Worm (Caenorhabditis elegans): ENCODE data around the gene sym-4.

The sym-4 gene

ce11 chrX:14165156-14165555 lies 4.3 kb downstream of the sym-4 start:
- TF ChIP-seq sem-2 (GFP tag; optimal IDR thresholded peaks at IDR 0.05) (no peak), elt-1 (tag; optimal IDR thresholded peaks at IDR 0.05; ENCODE audit: borderline replicate concordance, insufficient read depth) (no peak), nhr-76 (tag; optimal IDR thresholded peaks at IDR 0.05) (no peak), pha-4 (tag; optimal IDR thresholded peaks at IDR 0.05) (no peak), elt-3 (tag; optimal IDR thresholded peaks at IDR 0.05) (no peak), unc-39 (tag; optimal IDR thresholded peaks at IDR 0.05) (no peak), bed-3 (GFP tag; optimal IDR thresholded peaks at IDR 0.05) (no peak), blmp-1 (tag; optimal IDR thresholded peaks at IDR 0.05) (no peak), lin-32 (GFP tag; optimal IDR thresholded peaks at IDR 0.05) (no peak), lsy-2 (tag; optimal IDR thresholded peaks at IDR 0.05) (no peak), unc-120 (tag; optimal IDR thresholded peaks at IDR 0.05; ENCODE audit: poor library complexity, severe bottlenecking) (no peak), ceh-43 (GFP tag; optimal IDR thresholded peaks at IDR 0.05) (no peak), nhr-12 (tag; optimal IDR thresholded peaks at IDR 0.05) (no peak), zip-8 (tag; optimal IDR thresholded peaks at IDR 0.05) (no peak), tbx-8 (GFP tag; optimal IDR thresholded peaks at IDR 0.05) (no peak), M03D4.4 (tag; optimal IDR thresholded peaks at IDR 0.05) (no peak), ceh-83 (GFP tag; optimal IDR thresholded peaks at IDR 0.05) (no peak), ham-2 (GFP tag; optimal IDR thresholded peaks at IDR 0.05) (no peak)

ce11 chrX:14164234-14164633 lies 5.2 kb downstream of the sym-4 start, which contains the start of gene vha-20:
vha-20 (minus strand) TSS chrX:14164506.
- TF ChIP-seq elt-3 (tag; optimal IDR thresholded peaks at IDR 0.05) (no peak), nhr-237 (tag; optimal IDR thresholded peaks at IDR 0.05) (no peak), ceh-83 (GFP tag; optimal IDR thresholded peaks at IDR 0.05) (no peak), nhr-12 (tag; optimal IDR thresholded peaks at IDR 0.05) (no peak), lin-32 (GFP tag; optimal IDR thresholded peaks at IDR 0.05) (no peak), flh-1 (GFP tag; optimal IDR thresholded peaks at IDR 0.05) (no peak), sptf-1 (tag; optimal IDR thresholded peaks at IDR 0.05) (no peak), sem-2 (GFP tag; optimal IDR thresholded peaks at IDR 0.05) (no peak), M03D4.4 (tag; optimal IDR thresholded peaks at IDR 0.05) (no peak), ceh-43 (GFP tag; optimal IDR thresholded peaks at IDR 0.05) (no peak), nhr-76 (tag; optimal IDR thresholded peaks at IDR 0.05) (no peak), blmp-1 (tag; optimal IDR thresholded peaks at IDR 0.05) (no peak), pha-4 (tag; optimal IDR thresholded peaks at IDR 0.05) (no peak), hlh-1 (tag; optimal IDR thresholded peaks at IDR 0.05) (no peak), ztf-11 (tag; optimal IDR thresholded peaks at IDR 0.05) (no peak), ham-2 (GFP tag; optimal IDR thresholded peaks at IDR 0.05) (no peak), unc-62 (GFP tag; optimal IDR thresholded peaks at IDR 0.05) (no peak)

- no peak for TF ChIP-seq nhr-76 (tag; optimal IDR thresholded peaks at IDR 0.05)
- no peak for TF ChIP-seq flh-1 (GFP tag; optimal IDR thresholded peaks at IDR 0.05)
- TF ChIP-seq pha-4 (tag; optimal IDR thresholded peaks at IDR 0.05) = no peak
- TF ChIP-seq sem-2 (GFP tag; optimal IDR thresholded peaks at IDR 0.05) = no peak
- no peak for TF ChIP-seq M03D4.4 (tag; optimal IDR thresholded peaks at IDR 0.05)
- TF ChIP-seq bed-3 (GFP tag; optimal IDR thresholded peaks at IDR 0.05) = no peak
- TF ChIP-seq ceh-83 (GFP tag; optimal IDR thresholded peaks at IDR 0.05) = no peak
- TF ChIP-seq ces-1 (GFP tag; optimal IDR thresholded peaks at IDR 0.05) = no peak
Observed at ce11 chrX:14161684-14162347, 7.6 kb downstream of the sym-4 start, which contains the start of gene lgc-25. lgc-25 (minus strand) TSS chrX:14161734.

DNA sequence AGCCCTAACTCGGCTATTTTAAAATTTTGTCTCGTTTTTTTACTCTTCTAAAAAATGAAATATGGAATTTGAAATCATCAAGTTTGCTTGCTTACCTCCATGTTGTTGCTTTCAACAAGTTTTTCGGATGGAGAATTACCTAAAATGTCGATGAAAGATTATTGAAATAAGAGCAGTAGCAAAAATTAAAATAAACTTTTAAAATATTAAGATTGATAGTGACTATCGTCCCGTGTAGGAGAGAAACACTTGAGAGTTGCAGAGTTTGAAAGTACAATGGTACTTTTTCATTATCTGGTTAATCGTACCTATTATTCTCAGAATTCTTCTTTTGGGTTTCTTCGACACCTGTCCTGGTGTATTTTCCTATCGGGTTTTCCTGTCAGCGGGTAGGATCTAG lies 12.5 kb downstream of the sym-4 start, which contains the start of gene ceh-90:
Gene ceh-90 (minus strand): TSS at position 101 of the 400 bp plus-strand sequence.
- TF ChIP-seq ceh-43 (GFP tag; optimal IDR thresholded peaks at IDR 0.05) = no peak
- no peak for TF ChIP-seq nhr-12 (tag; optimal IDR thresholded peaks at IDR 0.05)
- no peak for TF ChIP-seq nhr-76 (tag; optimal IDR thresholded peaks at IDR 0.05)
- no peak for TF ChIP-seq lin-32 (GFP tag; optimal IDR thresholded peaks at IDR 0.05)
- no peak for TF ChIP-seq hlh-1 (tag; optimal IDR thresholded peaks at IDR 0.05)
- TF ChIP-seq nhr-28 (tag; optimal IDR thresholded peaks at IDR 0.05) = no peak
- no peak for TF ChIP-seq nhr-237 (tag; optimal IDR thresholded peaks at IDR 0.05)
- no peak for TF ChIP-seq lsy-2 (tag; optimal IDR thresholded peaks at IDR 0.05)
- TF ChIP-seq drap-1 (GFP tag; optimal IDR thresholded peaks at IDR 0.05) = no peak
- no peak for TF ChIP-seq ceh-83 (GFP tag; optimal IDR thresholded peaks at IDR 0.05)
- TF ChIP-seq mep-1 (tag; optimal IDR thresholded peaks at IDR 0.05) = no peak

DNA sequence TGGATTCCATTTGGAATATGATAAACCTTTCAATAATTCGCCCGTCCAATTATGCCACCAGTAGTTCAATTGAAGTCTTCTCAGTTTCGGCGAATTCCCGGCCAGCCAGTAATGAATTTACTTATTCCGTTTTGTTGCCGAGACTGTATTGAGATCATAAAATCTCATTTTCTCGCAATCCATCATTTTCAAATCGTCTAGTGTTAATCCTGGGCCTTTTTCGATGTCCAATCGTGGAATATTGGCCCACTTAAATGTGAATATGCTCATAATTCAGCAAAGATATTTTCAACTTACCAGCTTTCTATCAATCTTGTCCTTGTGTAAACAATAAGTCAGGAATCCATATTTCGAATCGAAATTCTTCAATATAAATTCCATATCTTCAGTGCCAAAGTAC lies 16.8 kb downstream of the sym-4 start:
- TF ChIP-seq cnd-1 (tag; optimal IDR thresholded peaks at IDR 0.05) (no peak), snpc-4 (tag; optimal IDR thresholded peaks at IDR 0.05) (no peak), lin-13 (tag; optimal IDR thresholded peaks at IDR 0.05) (no peak), lsy-2 (tag; optimal IDR thresholded peaks at IDR 0.05) (no peak), zip-8 (tag; optimal IDR thresholded peaks at IDR 0.05) (no peak), ces-1 (GFP tag; optimal IDR thresholded peaks at IDR 0.05) (no peak), nhr-28 (tag; optimal IDR thresholded peaks at IDR 0.05) (no peak), M03D4.4 (tag; optimal IDR thresholded peaks at IDR 0.05) (no peak), mls-2 (tag; optimal IDR thresholded peaks at IDR 0.05) (no peak), mab-5 (tag; optimal IDR thresholded peaks at IDR 0.05) (no peak), lin-32 (GFP tag; optimal IDR thresholded peaks at IDR 0.05) (no peak), elt-1 (tag; optimal IDR thresholded peaks at IDR 0.05; ENCODE audit: borderline replicate concordance, insufficient read depth) (no peak), ceh-43 (GFP tag; optimal IDR thresholded peaks at IDR 0.05) (no peak), tbx-8 (GFP tag; optimal IDR thresholded peaks at IDR 0.05) (no peak), hlh-1 (tag; optimal IDR thresholded peaks at IDR 0.05) (no peak), bed-3 (GFP tag; optimal IDR thresholded peaks at IDR 0.05) (no peak), sem-2 (GFP tag; optimal IDR thresholded peaks at IDR 0.05) (no peak), pha-4 (tag; optimal IDR thresholded peaks at IDR 0.05) (no peak)

Measured in whole organism, mixed stage, embryonic.